Fruit fly (Drosophila melanogaster) whole organism, embryonic: ENCODE measurements around the gene Vm26Ab.
A peak's percentile ranks its signal among the peaks of the same experiment; 100 is the strongest.

ENCODE experiments used
- Awh ChIP-seq: fragments of 200-800 bp; sonication (Bioruptor generic); IDR thresholded peaks from 2 replicates; pipeline ENCODE4, ENCODE4 v1.3.6; 2022; ENCODE audit warnings: missing biosample characterization, missing genetic modification characterization
- CG12155 ChIP-seq: fragments of 200-800 bp; sonication (Bioruptor generic); optimal IDR thresholded peaks from 3 replicates; lab custom pipeline; 2016; ENCODE audit warnings: missing biosample characterization, missing genetic modification characterization
- CG1233 ChIP-seq: fragments of 200-800 bp; sonication (Bioruptor generic); optimal IDR thresholded peaks from 4 replicates; lab custom pipeline; 2018; ENCODE audit warnings: missing biosample characterization, mild to moderate bottlenecking, missing genetic modification characterization
- CG15479 ChIP-seq: fragments of 200-800 bp; sonication (Bioruptor generic); optimal IDR thresholded peaks from 3 replicates; lab custom pipeline; 2019; ENCODE audit warnings: missing biosample characterization, mild to moderate bottlenecking, missing genetic modification characterization, moderate library complexity
- CG15696 ChIP-seq: fragments of 200-800 bp; sonication (Bioruptor generic); optimal IDR thresholded peaks from 2 replicates; lab custom pipeline; 2019; ENCODE audit warnings: missing biosample characterization, mild to moderate bottlenecking, missing genetic modification characterization, moderate library complexity
- CG16815 ChIP-seq: fragments of 200-800 bp; sonication (Bioruptor generic); optimal IDR thresholded peaks from 3 replicates; lab custom pipeline; 2017; ENCODE audit warnings: missing biosample characterization, mild to moderate bottlenecking, missing genetic modification characterization
- CG30403 ChIP-seq: fragments of 200-800 bp; sonication (Bioruptor generic); optimal IDR thresholded peaks from 3 replicates; lab custom pipeline; 2016; ENCODE audit warnings: missing biosample characterization, missing genetic modification characterization
- CG3163 ChIP-seq: fragments of 200-800 bp; sonication (Bioruptor generic); optimal IDR thresholded peaks from 3 replicates; lab custom pipeline; 2016; ENCODE audit warnings: missing biosample characterization, missing genetic modification characterization
- CG33213 ChIP-seq: fragments of 200-800 bp; sonication (Bioruptor generic); optimal IDR thresholded peaks from 3 replicates; lab custom pipeline; 2016; ENCODE audit warnings: missing biosample characterization, missing genetic modification characterization
- CG4328 ChIP-seq: fragments of 200-800 bp; sonication (Bioruptor generic); optimal IDR thresholded peaks from 3 replicates; lab custom pipeline; 2017; ENCODE audit warnings: missing biosample characterization, missing genetic modification reagents, missing genetic modification characterization
- CG4424 ChIP-seq: fragments of 200-800 bp; sonication (Bioruptor generic); optimal IDR thresholded peaks from 3 replicates; lab custom pipeline; 2016; ENCODE audit warnings: missing biosample characterization, missing genetic modification characterization
- CG5180 ChIP-seq: fragments of 200-800 bp; sonication (Bioruptor generic); optimal IDR thresholded peaks from 3 replicates; lab custom pipeline; 2017; ENCODE audit warnings: missing biosample characterization, missing genetic modification characterization, mild to moderate bottlenecking, moderate library complexity, missing genetic modification reagents
- CG9797 ChIP-seq: fragments of 200-800 bp; sonication (Bioruptor generic); optimal IDR thresholded peaks from 3 replicates; lab custom pipeline; 2018; ENCODE audit warnings: missing biosample characterization, mild to moderate bottlenecking, missing genetic modification characterization
- CkIIα-i1 ChIP-seq: fragments of 200-800 bp; sonication (Bioruptor generic); IDR thresholded peaks from 2 replicates; pipeline ENCODE4 v1.3.6; 2022; ENCODE audit warnings: missing biosample characterization, missing genetic modification characterization
- D19A ChIP-seq: fragments of 200-800 bp; optimal IDR thresholded peaks from 3 replicates; lab custom pipeline; 2019; ENCODE audit warnings: missing biosample characterization, mild to moderate bottlenecking, missing genetic modification characterization, moderate library complexity
- E2f2 ChIP-seq: fragments of 200-800 bp; sonication (Bioruptor generic); IDR thresholded peaks from 2 replicates; pipeline ENCODE4 v1.3.6; 2022; ENCODE audit warnings: missing biosample characterization, missing genetic modification characterization
- Elba2 ChIP-seq: fragments of 200-800 bp; sonication (Bioruptor generic); optimal IDR thresholded peaks from 3 replicates; lab custom pipeline; 2016; ENCODE audit warnings: missing biosample characterization, missing genetic modification characterization
- Fer2 ChIP-seq: fragments of 200-800 bp; sonication (Bioruptor generic); optimal IDR thresholded peaks from 2 replicates; lab custom pipeline; 2018; ENCODE audit warnings: missing biosample characterization, mild to moderate bottlenecking, missing genetic modification characterization, moderate library complexity
- HmgD ChIP-seq: fragments of 200-800 bp; sonication (Bioruptor generic); optimal IDR thresholded peaks from 3 replicates; lab custom pipeline; 2016; ENCODE audit warnings: missing biosample characterization, missing genetic modification characterization
- Hr3 ChIP-seq: fragments of 200-800 bp; sonication (Bioruptor generic); optimal IDR thresholded peaks from 3 replicates; lab custom pipeline; 2016; ENCODE audit warnings: missing biosample characterization, missing genetic modification characterization
- Mad ChIP-seq: fragments of 200-800 bp; sonication (Bioruptor generic); optimal IDR thresholded peaks from 2 replicates; lab custom pipeline; 2016; ENCODE audit warnings: missing biosample characterization, missing genetic modification characterization
- Max ChIP-seq: fragments of 200-800 bp; sonication (Bioruptor generic); optimal IDR thresholded peaks from 2 replicates; lab custom pipeline; 2016; ENCODE audit warnings: missing biosample characterization, mild to moderate bottlenecking, missing genetic modification characterization
- Mes4 ChIP-seq: fragments of 200-800 bp; sonication (Bioruptor generic); optimal IDR thresholded peaks from 2 replicates; lab custom pipeline; 2016; ENCODE audit warnings: missing biosample characterization, missing genetic modification characterization
- Nf-YB ChIP-seq: fragments of 200-800 bp; sonication (Bioruptor generic); optimal IDR thresholded peaks from 3 replicates; lab custom pipeline; 2019; ENCODE audit warnings: missing biosample characterization, mild to moderate bottlenecking, missing genetic modification characterization, moderate library complexity
- NfI ChIP-seq: fragments of 200-800 bp; sonication (Bioruptor generic); optimal IDR thresholded peaks from 3 replicates; lab custom pipeline; 2018; ENCODE audit warnings: missing biosample characterization, mild to moderate bottlenecking, missing genetic modification characterization, moderate library complexity
- Oaz ChIP-seq: fragments of 200-800 bp; sonication (Bioruptor generic); IDR thresholded peaks from 2 replicates; pipeline ENCODE4 v1.3.6; 2022; ENCODE audit warnings: missing biosample characterization, missing genetic modification characterization
- Oli ChIP-seq: fragments of 200-800 bp; sonication (Bioruptor generic); optimal IDR thresholded peaks from 2 replicates; lab custom pipeline; 2018; ENCODE audit warnings: missing biosample characterization, mild to moderate bottlenecking, missing genetic modification characterization, moderate library complexity
- Trl ChIP-seq, 3 experiments: fragments of >200 bp in 2 of 3; fragments of 200-800 bp in 1 of 3; sonication (Bioruptor generic) in 1 of 3; optimal IDR thresholded peaks; 2 replicates in 1 of 3; 3 replicates in 2 of 3; lab custom pipeline; 2016 to 2017; ENCODE audit warnings: missing biosample characterization in 1 of 3, missing genetic modification characterization in 1 of 3
- ap ChIP-seq: fragments of 200-800 bp; sonication (Bioruptor generic); IDR thresholded peaks from 2 replicates; pipeline ENCODE4 v1.3.6; 2022; ENCODE audit warnings: missing biosample characterization, missing genetic modification characterization
- ara ChIP-seq: fragments of 200-800 bp; sonication (Bioruptor generic); IDR thresholded peaks from 2 replicates; pipeline ENCODE4 v1.3.6; 2022; ENCODE audit warnings: missing biosample characterization, missing genetic modification characterization
- cad ChIP-seq: fragments of >200 bp; optimal IDR thresholded peaks from 2 replicates; lab custom pipeline; 2017; ENCODE audit warnings: missing biosample characterization, missing genetic modification characterization
- da ChIP-seq: fragments of 200-800 bp; sonication (Bioruptor generic); optimal IDR thresholded peaks from 2 replicates; lab custom pipeline; 2016; ENCODE audit warnings: missing biosample characterization, missing genetic modification characterization
- fd96Cb ChIP-seq: fragments of 200-800 bp; sonication (Bioruptor generic); optimal IDR thresholded peaks from 2 replicates; lab custom pipeline; 2018; ENCODE audit warnings: missing biosample characterization, mild to moderate bottlenecking, missing genetic modification characterization, moderate library complexity
- gcm2 ChIP-seq: fragments of 200-800 bp; sonication (Bioruptor generic); optimal IDR thresholded peaks from 2 replicates; lab custom pipeline; 2016; ENCODE audit warnings: missing biosample characterization, missing genetic modification characterization
- h ChIP-seq: fragments of >200 bp; optimal IDR thresholded peaks from 2 replicates; lab custom pipeline; 2017
- ken ChIP-seq: fragments of 200-800 bp; sonication (Bioruptor generic); IDR thresholded peaks from 3 replicates; pipeline ENCODE4 v1.3.6; 2022; ENCODE audit warnings: missing biosample characterization, missing genetic modification characterization
- kni ChIP-seq: fragments of 200-800 bp; sonication (Bioruptor generic); optimal IDR thresholded peaks from 3 replicates; lab custom pipeline; 2017; ENCODE audit warnings: mild to moderate bottlenecking, missing biosample characterization, missing genetic modification reagents, missing genetic modification characterization
- nom ChIP-seq: fragments of 200-800 bp; sonication (Bioruptor generic); optimal IDR thresholded peaks from 2 replicates; lab custom pipeline; 2017; ENCODE audit warnings: missing biosample characterization, missing genetic modification characterization, mild to moderate bottlenecking, moderate library complexity, missing genetic modification reagents
- pros ChIP-seq: fragments of 200-800 bp; sonication (Bioruptor generic); optimal IDR thresholded peaks from 3 replicates; lab custom pipeline; 2019; ENCODE audit warnings: missing biosample characterization, mild to moderate bottlenecking, missing genetic modification characterization, moderate library complexity
- rib ChIP-seq: fragments of 200-800 bp; sonication (Bioruptor generic); IDR thresholded peaks from 2 replicates; pipeline ENCODE4 v1.3.6; 2022; ENCODE audit warnings: missing biosample characterization, missing genetic modification characterization
- sd ChIP-seq: fragments of 200-800 bp; sonication (Bioruptor generic); optimal IDR thresholded peaks from 3 replicates; lab custom pipeline; 2018; ENCODE audit warnings: missing biosample characterization, mild to moderate bottlenecking, missing genetic modification characterization, moderate library complexity
- sob ChIP-seq: fragments of 200-800 bp; sonication (Bioruptor generic); IDR thresholded peaks from 2 replicates; pipeline ENCODE4 v1.3.6; 2022; ENCODE audit warnings: missing biosample characterization, missing genetic modification characterization
- tgo ChIP-seq: fragments of 200-800 bp; sonication (Bioruptor generic); IDR thresholded peaks from 3 replicates; pipeline ENCODE4 v1.3.6; 2022; ENCODE audit warnings: missing biosample characterization, missing genetic modification characterization
- unpg ChIP-seq: fragments of 200-800 bp; sonication (Bioruptor generic); optimal IDR thresholded peaks from 3 replicates; lab custom pipeline; 2018; ENCODE audit warnings: missing biosample characterization, mild to moderate bottlenecking, missing genetic modification characterization, moderate library complexity

The Vm26Ab gene

DNA sequence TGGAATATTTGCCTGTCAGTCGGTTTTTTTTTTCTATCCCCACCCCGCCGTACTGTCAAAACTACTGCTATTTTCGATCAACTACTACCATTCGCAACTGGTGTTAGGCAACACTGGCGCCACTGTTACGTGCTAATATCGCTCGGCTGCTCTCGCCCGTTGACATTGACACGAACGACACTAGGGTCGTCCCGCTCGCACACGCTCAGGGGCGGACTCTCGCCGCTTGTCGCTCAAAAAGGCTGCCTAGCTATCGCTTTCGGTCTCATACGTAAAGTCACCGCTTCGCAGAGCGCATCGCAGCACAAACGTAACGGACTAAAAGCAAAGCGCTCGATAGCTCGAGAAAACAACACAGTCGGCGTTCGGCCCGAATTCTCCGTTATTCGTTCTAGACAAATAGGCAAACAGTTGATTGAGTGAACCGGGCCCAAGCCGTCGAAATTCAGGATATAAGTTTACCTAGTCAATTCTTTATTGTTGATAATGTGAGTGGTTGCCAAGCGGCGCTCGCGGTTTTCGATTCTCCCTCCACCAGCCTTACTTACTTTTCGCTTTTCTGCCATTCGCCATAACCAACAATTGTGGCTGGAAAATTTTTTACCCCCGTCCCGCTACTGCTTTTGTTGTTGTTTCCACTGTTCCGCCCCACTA, 25.7 kb downstream of the Vm26Ab start (continued):
- TF ChIP-seq CG33213 (GFP tag; lab: Kevin White, UChicago), result no peak
- TF ChIP-seq NfI (GFP tag; lab: Kevin White, UChicago), result peak; percentile 30
- no peak for TF ChIP-seq Oaz (GFP tag; lab: Robert Waterston, UW)
- TF ChIP-seq CG9797, result no peak
- TF ChIP-seq unpg (GFP tag; lab: Kevin White, UChicago), result peak; percentile 19
- TF ChIP-seq Fer2 (tag; lab: Kevin White, UChicago), result no peak
- no peak for TF ChIP-seq CG15696
- no peak for TF ChIP-seq fd96Cb (tag; lab: Kevin White, UChicago)
- no peak for TF ChIP-seq tgo (GFP tag; lab: Robert Waterston, UW)
- peak; percentile 33 for TF ChIP-seq CG1233 (GFP tag; lab: Kevin White, UChicago)
- no peak for TF ChIP-seq E2f2 (GFP tag; lab: Robert Waterston, UW)
- TF ChIP-seq CG12155 (GFP tag; lab: Kevin White, UChicago), result peak; percentile 51
- TF ChIP-seq Awh (GFP tag; lab: Robert Waterston, UW), result no peak
- peak; percentile 19 for TF ChIP-seq CG30403
- TF ChIP-seq rib (GFP tag; lab: Robert Waterston, UW), result no peak
- TF ChIP-seq sob, result no peak
- TF ChIP-seq Hr3, result no peak
- no peak for TF ChIP-seq ap (GFP tag; lab: Robert Waterston, UW)
- TF ChIP-seq da (GFP tag; lab: Kevin White, UChicago), result no peak
- no peak for TF ChIP-seq D19A
- peak; percentile 100 for TF ChIP-seq CG4424 (GFP tag; lab: Kevin White, UChicago)
- TF ChIP-seq ara (GFP tag; lab: Robert Waterston, UW), result no peak
- TF ChIP-seq Mad, result no peak
- TF ChIP-seq HmgD (GFP tag; lab: Kevin White, UChicago), result peak; percentile 43
- TF ChIP-seq Elba2, result no peak
- TF ChIP-seq kni (GFP tag; lab: Kevin White, UChicago), result peak; percentile 26
- no peak for TF ChIP-seq Max (GFP tag; lab: Kevin White, UChicago)
- no peak for TF ChIP-seq h (lab: Kevin White, UChicago)
- peak; percentile 23 for TF ChIP-seq Mes4 (GFP tag; lab: Kevin White, UChicago)
- TF ChIP-seq CkIIα-i1 (GFP tag; lab: Robert Waterston, UW), result no peak
- peak; percentile 60 for TF ChIP-seq CG4328 (GFP tag; lab: Kevin White, UChicago)
- TF ChIP-seq, all 482 proteins: peak for 162

DNA sequence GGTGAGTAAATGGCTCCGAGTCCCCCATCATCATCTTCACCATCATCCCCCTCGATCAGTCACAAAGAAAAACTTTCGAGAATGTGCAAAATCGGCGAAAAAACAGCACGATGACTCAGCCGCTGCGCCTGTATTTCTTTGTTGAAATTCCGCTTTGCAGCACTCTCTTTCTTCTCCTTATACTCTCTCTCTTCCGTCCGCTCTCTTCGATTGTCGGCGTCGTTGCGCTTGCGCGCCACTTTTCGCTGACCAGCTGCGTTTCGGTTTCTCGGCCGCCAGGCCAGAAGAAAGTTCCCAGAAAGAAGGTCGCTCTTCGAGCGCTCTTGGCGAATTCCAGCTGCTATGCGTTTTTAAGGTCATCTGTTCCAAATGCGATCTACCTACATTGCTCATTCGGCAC, 26.4 kb downstream of the Vm26Ab start:
- TF ChIP-seq pros (GFP tag; lab: Kevin White, UChicago) (peak; percentile 58), Oli (tag; lab: Kevin White, UChicago) (no peak), Trl (optimal IDR thresholded peaks at IDR 0.05; lab: Kevin White, UChicago) (peak; percentile 20 to 73), Trl (GFP tag; optimal IDR thresholded peaks at IDR 0.05; lab: Kevin White, UChicago) (no peak), gcm2 (GFP tag; lab: Kevin White, UChicago) (no peak), Nf-YB (GFP tag; lab: Kevin White, UChicago) (no peak), CG5180 (GFP tag; lab: Kevin White, UChicago) (no peak), CG15479 (peak; percentile 67), ken (GFP tag; lab: Robert Waterston, UW) (no peak), cad (GFP tag; lab: Kevin White, UChicago) (peak; percentile 11), CG3163 (GFP tag; lab: Kevin White, UChicago) (peak; percentile 50), sd (tag; lab: Kevin White, UChicago) (peak; percentile 8), nom (GFP tag; lab: Kevin White, UChicago) (peak; percentile 38), CG16815 (GFP tag; lab: Kevin White, UChicago) (no peak)
